Worm (Caenorhabditis elegans) whole organism, mixed stage, embryonic: ENCODE results near the gene T13C2.3.

Experiments
- flh-1 ChIP-seq: fragments of 200-800 bp; sonication (Bioruptor generic); optimal IDR thresholded peaks from 2 replicates; lab custom pipeline; 2018; ENCODE audit warnings: mild to moderate bottlenecking, missing genetic modification characterization, moderate library complexity, missing compliant biosample characterization
- snpc-4 ChIP-seq: fragments of 150-350 bp; optimal IDR thresholded peaks from 2 replicates; lab custom pipeline; 2014; ENCODE audit warnings: missing biosample characterization, missing genetic modification characterization
- unc-62 ChIP-seq: fragments of 150-350 bp; optimal IDR thresholded peaks from 2 replicates; lab custom pipeline; 2014; ENCODE audit warnings: missing biosample characterization, missing genetic modification reagents, missing genetic modification characterization

- TF ChIP-seq snpc-4 (tag; lab: Kevin White, UChicago) (no peak), flh-1 (GFP tag; lab: Kevin White, UChicago) (no peak), unc-62 (no peak)
These were observed 7.1 kb upstream of the T13C2.3 start for ce11 chrII:6781983-6782382.
